Fruit fly (Drosophila melanogaster): ENCODE results near the gene CG18528.

The CG18528 gene

dm6 chr3R:24319083-24319381 is 40.9 kb downstream of the CG18528 start (continued):
- no peak for TF ChIP-seq CG13775 (GFP tag; optimal IDR thresholded peaks at IDR 0.05)
- 0 out of 2 replicates have a peak, but pooled peaks have one; percentile 31 for TF ChIP-seq rib (GFP tag; IDR thresholded peaks at IDR 0.05)
- TF ChIP-seq hbn (GFP tag; IDR thresholded peaks at IDR 0.05; ENCODE audit: partially characterized antibody) = 0 out of 2 replicates have a peak, but pooled peaks have one; percentile 10
- TF ChIP-seq sd (tag; optimal IDR thresholded peaks at IDR 0.05) = no peak
- no peak for TF ChIP-seq CG17612 (GFP tag; IDR thresholded peaks at IDR 0.05)
- no peak for TF ChIP-seq CG5953 (GFP tag; IDR thresholded peaks at IDR 0.05)
- TF ChIP-seq CoRest (tag; optimal IDR thresholded peaks at IDR 0.05) = no peak
- no peak for TF ChIP-seq CG4820 (GFP tag; optimal IDR thresholded peaks at IDR 0.05)

dm6 chr3R:24318217-24319082 is 41.5 kb downstream of the CG18528 start, which contains the start of the genes Nab2 and BRWD3:
Gene Nab2 (minus strand): TSS chr3R:24318419.
Gene BRWD3 (plus strand): TSS chr3R:24319000.
- TF ChIP-seq wek (GFP tag; optimal IDR thresholded peaks at IDR 0.05) (peak; percentile 83), Side (GFP tag; optimal IDR thresholded peaks at IDR 0.05) (no peak), YL-1 (GFP tag; optimal IDR thresholded peaks at IDR 0.05) (peak; percentile 37), btn (GFP tag; optimal IDR thresholded peaks at IDR 0.05) (no peak), CG9609 (GFP tag; optimal IDR thresholded peaks at IDR 0.05) (no peak), HLH3B (GFP tag; IDR thresholded peaks at IDR 0.05) (peak; percentile 29; the same call in 1 of the 2 replicates), zen (tag; optimal IDR thresholded peaks at IDR 0.05) (peak; percentile 28), Blimp-1 (GFP tag; optimal IDR thresholded peaks at IDR 0.05) (no peak), fd64A (GFP tag; optimal IDR thresholded peaks at IDR 0.05) (no peak), bab2 (GFP tag; optimal IDR thresholded peaks at IDR 0.05) (no peak), Sox102F (GFP tag; optimal IDR thresholded peaks at IDR 0.05) (no peak), CG6654 (GFP tag; optimal IDR thresholded peaks at IDR 0.05) (no peak), Nf-YB (GFP tag; optimal IDR thresholded peaks at IDR 0.05) (no peak), corto (GFP tag; optimal IDR thresholded peaks at IDR 0.05) (no peak), bowl (GFP tag; IDR thresholded peaks at IDR 0.05) (no peak), ara (GFP tag; IDR thresholded peaks at IDR 0.05) (0 out of 2 replicates have a peak, but pooled peaks have one; percentile 50), Spps (tag; optimal IDR thresholded peaks at IDR 0.05) (no peak), CG15011 (GFP tag; optimal IDR thresholded peaks at IDR 0.05) (no peak), dmrt99B (tag; optimal IDR thresholded peaks at IDR 0.05) (no peak), gro (GFP tag; optimal IDR thresholded peaks at IDR 0.05) (no peak), sna (GFP tag; IDR thresholded peaks at IDR 0.05; ENCODE audit: partially characterized antibody) (peak; percentile 27; the same call in 1 of the 2 replicates), CG7928 (GFP tag; optimal IDR thresholded peaks at IDR 0.05) (no peak), CG3838 (GFP tag; optimal IDR thresholded peaks at IDR 0.05) (no peak), E2f1 (GFP tag; IDR thresholded peaks at IDR 0.05) (peak; percentile 45; the same call in 1 of the 2 replicates), CG17912 (GFP tag; optimal IDR thresholded peaks at IDR 0.05) (no peak), ranshi (GFP tag; IDR thresholded peaks at IDR 0.05) (peak; percentile 37; the same call in 1 of the 2 replicates), sc (optimal IDR thresholded peaks at IDR 0.05) (no peak), sc (GFP tag; optimal IDR thresholded peaks at IDR 0.05) (no peak), otp (GFP tag; IDR thresholded peaks at IDR 0.05) (no peak), fd3F (GFP tag; optimal IDR thresholded peaks at IDR 0.05) (peak; percentile 22), CG14014 (GFP tag; IDR thresholded peaks at IDR 0.05) (peak; percentile 51; the same call in 1 of the 2 replicates), NC2β (GFP tag; optimal IDR thresholded peaks at IDR 0.05) (no peak), CG2129 (GFP tag; IDR thresholded peaks at IDR 0.05; ENCODE audit: partially characterized antibody) (peak; percentile 17), jing (GFP tag; optimal IDR thresholded peaks at IDR 0.05) (no peak), CG7839 (tag; optimal IDR thresholded peaks at IDR 0.05) (no peak), CG14965 (GFP tag; optimal IDR thresholded peaks at IDR 0.05; ENCODE audit: borderline replicate concordance) (no peak), Poxn (GFP tag; IDR thresholded peaks at IDR 0.05) (no peak), Trl (optimal IDR thresholded peaks at IDR 0.05) (no peak), Trl (GFP tag; optimal IDR thresholded peaks at IDR 0.05) (peak; percentile 27), CG10654 (GFP tag; optimal IDR thresholded peaks at IDR 0.05) (peak; percentile 17), CG1602 (GFP tag; optimal IDR thresholded peaks at IDR 0.05) (peak; percentile 18)

Data from whole organism, embryonic.